Fruit fly (Drosophila melanogaster) whole organism, pupa: ENCODE measurements around the gene alphaSnap.

ENCODE experiments used
- CG10348 ChIP-seq: fragments of 200-800 bp; sonication (Bioruptor generic); IDR thresholded peaks from 2 replicates; pipeline ENCODE4 v1.3.6; 2022; ENCODE audit warnings: missing biosample characterization, missing genetic modification characterization
- CG12605 ChIP-seq: fragments of 200-800 bp; sonication (Bioruptor generic); IDR thresholded peaks from 2 replicates; pipeline ENCODE4 v1.3.6; 2022; ENCODE audit warnings: missing biosample characterization, missing genetic modification characterization
- CG13204 ChIP-seq: fragments of 200-800 bp; sonication (Bioruptor generic); optimal IDR thresholded peaks from 2 replicates; lab custom pipeline; 2018; ENCODE audit warnings: missing biosample characterization, mild to moderate bottlenecking, missing genetic modification characterization, moderate library complexity
- CG14655 ChIP-seq: fragments of 200-800 bp; sonication (Bioruptor generic); optimal IDR thresholded peaks from 3 replicates; lab custom pipeline; 2017; ENCODE audit warnings: mild to moderate bottlenecking, missing biosample characterization, missing genetic modification reagents, missing genetic modification characterization
- CG15710 ChIP-seq: fragments of 200-800 bp; sonication (Bioruptor generic); optimal IDR thresholded peaks from 2 replicates; lab custom pipeline; 2018; ENCODE audit warnings: missing biosample characterization, mild to moderate bottlenecking, missing genetic modification characterization, moderate library complexity
- CG17806 ChIP-seq: fragments of 200-800 bp; sonication (Bioruptor generic); optimal IDR thresholded peaks from 2 replicates; lab custom pipeline; 2018; ENCODE audit warnings: missing biosample characterization, mild to moderate bottlenecking, missing genetic modification characterization, moderate library complexity
- CG32121 ChIP-seq: fragments of 200-800 bp; sonication (Bioruptor generic); IDR thresholded peaks from 2 replicates; pipeline ENCODE4 v1.3.6; 2022; ENCODE audit warnings: missing biosample characterization, missing genetic modification characterization
- CG34367 ChIP-seq: fragments of 200-800 bp; sonication (Bioruptor generic); optimal IDR thresholded peaks from 2 replicates; lab custom pipeline; 2018; ENCODE audit warnings: missing biosample characterization, mild to moderate bottlenecking, missing genetic modification characterization
- CG4496 ChIP-seq: fragments of 200-800 bp; sonication (Bioruptor generic); IDR thresholded peaks from 3 replicates; pipeline ENCODE4 v1.3.6; 2022; ENCODE audit warnings: missing biosample characterization, missing genetic modification characterization
- CG8159 ChIP-seq: fragments of 200-800 bp; sonication (Bioruptor generic); optimal IDR thresholded peaks from 3 replicates; lab custom pipeline; 2018; ENCODE audit warnings: missing biosample characterization, mild to moderate bottlenecking, missing genetic modification characterization, moderate library complexity
- CG8301 ChIP-seq: fragments of 200-800 bp; sonication (Bioruptor generic); optimal IDR thresholded peaks from 2 replicates; lab custom pipeline; 2018; ENCODE audit warnings: missing biosample characterization, mild to moderate bottlenecking, missing genetic modification characterization
- CG9948 ChIP-seq: fragments of 200-800 bp; sonication (Bioruptor generic); optimal IDR thresholded peaks from 2 replicates; lab custom pipeline; 2018; ENCODE audit warnings: missing biosample characterization, mild to moderate bottlenecking, missing genetic modification characterization, moderate library complexity
- D1 ChIP-seq: fragments of 200-800 bp; sonication (Bioruptor generic); optimal IDR thresholded peaks from 2 replicates; lab custom pipeline; 2018; ENCODE audit warnings: missing biosample characterization, mild to moderate bottlenecking, missing genetic modification characterization, moderate library complexity
- EcR ChIP-seq: fragments of 200-800 bp; sonication (Bioruptor generic); optimal IDR thresholded peaks from 3 replicates; lab custom pipeline; 2019; ENCODE audit warnings: missing biosample characterization, missing genetic modification characterization, mild to moderate bottlenecking, moderate library complexity, missing genetic modification reagents
- Ets98B ChIP-seq: fragments of 200-800 bp; sonication (Bioruptor generic); IDR thresholded peaks from 2 replicates; pipeline ENCODE4 v1.3.6; 2022; ENCODE audit warnings: missing biosample characterization, missing genetic modification characterization
- Pif1A ChIP-seq: fragments of 200-800 bp; sonication (Bioruptor generic); optimal IDR thresholded peaks from 3 replicates; lab custom pipeline; 2016; ENCODE audit warnings: missing biosample characterization, missing genetic modification characterization
- Pif1B ChIP-seq: fragments of 200-800 bp; sonication (Bioruptor generic); optimal IDR thresholded peaks from 3 replicates; lab custom pipeline; 2016; ENCODE audit warnings: missing biosample characterization, missing genetic modification characterization
- Snoo ChIP-seq: fragments of 200-800 bp; sonication (Bioruptor generic); optimal IDR thresholded peaks from 3 replicates; lab custom pipeline; 2017; ENCODE audit warnings: missing biosample characterization, mild to moderate bottlenecking, missing genetic modification characterization, inconsistent platforms
- fd96Ca ChIP-seq: fragments of 200-800 bp; sonication (Bioruptor generic); IDR thresholded peaks from 3 replicates; pipeline ENCODE4 v1.3.6; 2022; ENCODE audit warnings: missing biosample characterization, missing genetic modification characterization
- gl ChIP-seq: fragments of 200-800 bp; sonication (Bioruptor generic); optimal IDR thresholded peaks from 2 replicates; lab custom pipeline; 2018; ENCODE audit warnings: missing biosample characterization, mild to moderate bottlenecking, missing genetic modification characterization
- rn ChIP-seq: fragments of 200-800 bp; sonication (Bioruptor generic); IDR thresholded peaks from 2 replicates; pipeline ENCODE4 v1.3.6; 2022; ENCODE audit warnings: missing biosample characterization, missing genetic modification characterization

alphaSnap gene

DNA sequence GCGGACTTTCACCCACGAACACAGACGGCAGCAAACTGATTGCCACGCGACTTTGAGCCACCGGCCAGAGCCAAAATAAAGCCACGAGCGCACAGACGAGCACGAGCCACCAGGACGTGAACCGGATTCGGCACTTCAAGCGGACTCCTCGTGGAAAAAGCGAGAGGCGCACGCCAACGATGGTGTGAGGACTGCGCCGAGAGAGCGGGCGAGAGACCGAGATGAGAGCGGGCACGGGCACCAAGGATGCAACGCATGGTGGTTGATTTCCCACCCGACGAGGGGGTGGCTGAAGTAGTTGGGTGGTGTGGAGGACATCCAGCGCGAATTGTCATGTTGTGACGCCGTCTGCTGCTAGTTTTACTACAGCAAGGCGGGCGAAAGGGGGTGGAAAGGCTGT is 18.3 kb upstream of the alphaSnap start, which contains the start of gene gogo:
gogo (minus strand) TSS at position 39 of the 400 bp plus-strand sequence.
- TF ChIP-seq Snoo (tag; lab: Kevin White, UChicago) (no peak), Ets98B (GFP tag; lab: Robert Waterston, UW) (no peak), CG14655 (no peak), CG13204 (GFP tag; lab: Kevin White, UChicago) (no peak), CG12605 (no peak), CG10348 (GFP tag; lab: Robert Waterston, UW) (no peak), Pif1B (GFP tag; lab: Kevin White, UChicago) (no peak), CG4496 (GFP tag; lab: Robert Waterston, UW) (no peak), EcR (GFP tag; lab: Kevin White, UChicago) (no peak), Pif1A (GFP tag; lab: Kevin White, UChicago) (no peak), CG17806 (no peak), CG8301 (tag; lab: Kevin White, UChicago) (no peak), CG9948 (tag; lab: Kevin White, UChicago) (no peak), CG15710 (tag; lab: Kevin White, UChicago) (no peak)

DNA sequence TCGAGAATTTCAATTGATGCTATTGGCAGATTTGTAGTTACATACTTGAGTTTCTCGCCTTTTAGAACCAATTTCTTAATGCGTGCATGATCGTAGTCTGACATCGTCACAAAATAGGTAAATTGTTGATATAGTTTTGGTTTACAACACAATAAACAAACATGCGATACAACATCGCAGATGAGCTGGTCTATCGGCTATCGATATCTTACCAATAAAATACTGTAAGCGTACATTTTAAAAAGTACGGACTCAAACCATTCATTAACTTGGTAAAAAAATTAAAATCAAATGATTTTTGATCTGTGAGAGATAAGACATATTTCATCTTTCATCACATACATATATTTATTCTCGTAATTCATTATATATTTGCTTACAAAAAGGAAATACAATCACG is 16.6 kb upstream of the alphaSnap start, which contains the start of gene FRG1:
FRG1 (minus strand) TSS at position 175 of the 400 bp plus-strand sequence.
- TF ChIP-seq rn (GFP tag; lab: Robert Waterston, UW) (no peak), CG14655 (no peak), Ets98B (GFP tag; lab: Robert Waterston, UW) (no peak), CG17806 (no peak), CG10348 (GFP tag; lab: Robert Waterston, UW) (no peak), CG15710 (tag; lab: Kevin White, UChicago) (no peak), gl (tag; lab: Kevin White, UChicago) (no peak), Pif1A (GFP tag; lab: Kevin White, UChicago) (no peak), D1 (no peak), CG12605 (no peak), CG13204 (GFP tag; lab: Kevin White, UChicago) (no peak)

DNA sequence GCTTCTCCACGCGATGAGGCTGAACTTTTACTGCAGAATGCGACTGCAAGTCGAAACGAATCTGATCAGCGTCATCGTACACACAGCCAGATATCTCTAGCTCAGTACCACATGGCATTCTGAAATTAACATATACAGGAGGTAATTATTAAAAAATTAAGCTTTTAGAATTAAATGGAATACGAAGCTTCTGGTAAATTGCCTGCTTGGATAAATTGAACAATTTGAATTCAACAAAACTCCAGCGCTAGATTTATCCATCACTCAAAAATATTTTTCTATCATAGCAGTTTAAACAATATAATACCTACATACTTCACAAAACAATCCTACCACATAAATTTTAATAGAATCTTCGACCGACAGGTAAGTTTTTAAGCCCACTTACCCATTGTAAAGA is 14.3 kb upstream of the alphaSnap start, which contains the start of gene SCCRO4:
SCCRO4 (plus strand) TSS at position 301 of the 400 bp plus-strand sequence.
- TF ChIP-seq CG34367 (tag; lab: Kevin White, UChicago) (no peak), CG10348 (GFP tag; lab: Robert Waterston, UW) (no peak), rn (GFP tag; lab: Robert Waterston, UW) (no peak)

dm6 chr3L:20302081-20302630 is 11.3 kb upstream of the alphaSnap start, which contains the start of gene Pex23:
TSS of gene Pex23 (minus strand) at chr3L:20302141.
- TF ChIP-seq D1, result no peak
- peak; percentile 55 for TF ChIP-seq CG8159 (tag; lab: Kevin White, UChicago)
- TF ChIP-seq CG13204 (GFP tag; lab: Kevin White, UChicago), result no peak
- TF ChIP-seq CG8301 (tag; lab: Kevin White, UChicago), result no peak
- peak; percentile 49; the same call in 1 of the 2 replicates for TF ChIP-seq CG32121 (GFP tag; lab: Robert Waterston, UW)
- peak; percentile 66 for TF ChIP-seq CG15710 (tag; lab: Kevin White, UChicago)
- TF ChIP-seq fd96Ca (GFP tag; lab: Robert Waterston, UW), result peak; percentile 78
- no peak for TF ChIP-seq Pif1A (GFP tag; lab: Kevin White, UChicago)
- no peak for TF ChIP-seq Pif1B (GFP tag; lab: Kevin White, UChicago)
- TF ChIP-seq CG4496 (GFP tag; lab: Robert Waterston, UW), result peak; percentile 83
- peak; percentile 62 for TF ChIP-seq rn (GFP tag; lab: Robert Waterston, UW)
- TF ChIP-seq CG34367 (tag; lab: Kevin White, UChicago), result peak; percentile 33
- no peak for TF ChIP-seq gl (tag; lab: Kevin White, UChicago)
- peak; percentile 68 for TF ChIP-seq Ets98B (GFP tag; lab: Robert Waterston, UW)
- peak; percentile 7; the same call in 1 of the 2 replicates for TF ChIP-seq CG12605
- TF ChIP-seq Snoo (tag; lab: Kevin White, UChicago), result peak; percentile 59
- peak; percentile 49 for TF ChIP-seq CG17806
- TF ChIP-seq EcR (GFP tag; lab: Kevin White, UChicago), result no peak
- TF ChIP-seq CG9948 (tag; lab: Kevin White, UChicago), result peak; percentile 44
- TF ChIP-seq CG10348 (GFP tag; lab: Robert Waterston, UW), result peak; percentile 51; the same call in 1 of the 2 replicates
- TF ChIP-seq CG14655, result no peak

dm6 chr3L:20306142-20306541 is 7.3 kb upstream of the alphaSnap start, which contains the start of gene CG32225:
TSS of gene CG32225 (minus strand) at chr3L:20306283.
- TF ChIP-seq D1 (no peak), CG4496 (GFP tag; lab: Robert Waterston, UW) (peak; percentile 37; the same call in 1 of the 3 replicates), CG9948 (tag; lab: Kevin White, UChicago) (no peak), CG13204 (GFP tag; lab: Kevin White, UChicago) (no peak), EcR (GFP tag; lab: Kevin White, UChicago) (no peak)

DNA sequence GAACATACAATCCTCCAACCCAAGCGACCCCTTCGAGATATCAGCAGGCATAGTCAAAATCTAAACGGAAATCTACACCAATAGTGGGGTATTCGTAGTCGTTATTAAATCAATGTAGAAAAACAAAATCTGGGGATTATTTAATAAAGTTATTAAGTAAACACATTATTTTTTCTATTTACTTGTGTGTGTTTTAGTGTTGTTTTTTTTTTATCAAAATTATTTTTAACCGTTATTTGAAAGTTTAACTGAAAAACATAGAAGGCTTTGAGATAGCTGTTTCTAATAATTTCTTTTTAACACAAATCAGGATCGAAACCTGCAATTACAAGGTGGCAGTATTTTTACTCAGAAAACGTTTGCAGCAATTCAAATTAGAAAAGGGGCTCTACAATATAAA is 4.1 kb upstream of the alphaSnap start, which contains the start of gene polo:
polo (plus strand) TSS at position 301 of the 400 bp plus-strand sequence.
- TF ChIP-seq rn (GFP tag; lab: Robert Waterston, UW), result no peak
- no peak for TF ChIP-seq CG8159 (tag; lab: Kevin White, UChicago)
- TF ChIP-seq EcR (GFP tag; lab: Kevin White, UChicago), result no peak
- no peak for TF ChIP-seq CG9948 (tag; lab: Kevin White, UChicago)
- TF ChIP-seq CG14655, result no peak
- no peak for TF ChIP-seq Ets98B (GFP tag; lab: Robert Waterston, UW)
- TF ChIP-seq CG34367 (tag; lab: Kevin White, UChicago), result no peak
